Fruit fly (Drosophila melanogaster) whole organism, prepupa: ENCODE data around the gene Naa20B.
A peak's percentile ranks its signal among the peaks of the same experiment; 100 is the strongest.

Experiments used
- Blimp-1 ChIP-seq: fragments of 200-800 bp; sonication (Bioruptor generic); optimal IDR thresholded peaks from 3 replicates; lab custom pipeline; 2017; ENCODE audit warnings: missing biosample characterization, missing genetic modification characterization, mild to moderate bottlenecking, moderate library complexity, missing genetic modification reagents
- CG10631 ChIP-seq: fragments of 200-800 bp; sonication (Bioruptor generic); optimal IDR thresholded peaks from 2 replicates; lab custom pipeline; 2016; ENCODE audit warnings: missing biosample characterization, missing genetic modification characterization
- CG11294 ChIP-seq: fragments of 200-800 bp; sonication (Bioruptor generic); IDR thresholded peaks from 2 replicates; pipeline ENCODE4 v1.3.6; 2022; ENCODE audit warnings: missing biosample characterization, missing genetic modification characterization
- CG15336 ChIP-seq: fragments of 200-800 bp; sonication (Bioruptor generic); IDR thresholded peaks from 2 replicates; pipeline ENCODE4 v1.3.6; 2022; ENCODE audit warnings: missing biosample characterization, missing genetic modification characterization
- CG16779 ChIP-seq: fragments of 200-800 bp; sonication (Bioruptor generic); optimal IDR thresholded peaks from 3 replicates; lab custom pipeline; 2017; ENCODE audit warnings: missing biosample characterization, mild to moderate bottlenecking, missing genetic modification characterization
- CG32006 ChIP-seq: fragments of 200-800 bp; sonication (Bioruptor generic); optimal IDR thresholded peaks from 3 replicates; lab custom pipeline; 2017; ENCODE audit warnings: missing biosample characterization, mild to moderate bottlenecking, missing genetic modification characterization
- CG34406 ChIP-seq: fragments of 200-800 bp; sonication (Bioruptor generic); optimal IDR thresholded peaks from 3 replicates; lab custom pipeline; 2016; ENCODE audit warnings: missing biosample characterization, missing genetic modification characterization
- CG3919 ChIP-seq: fragments of 200-800 bp; sonication (Bioruptor generic); optimal IDR thresholded peaks from 3 replicates; lab custom pipeline; 2016; ENCODE audit warnings: missing biosample characterization, missing genetic modification characterization
- CG6163 ChIP-seq: fragments of 200-800 bp; sonication (Bioruptor generic); IDR thresholded peaks from 3 replicates; pipeline ENCODE4 v1.3.6; 2022; ENCODE audit warnings: missing biosample characterization, missing genetic modification characterization
- CG6276 ChIP-seq: fragments of 200-800 bp; sonication (Bioruptor generic); optimal IDR thresholded peaks from 2 replicates; lab custom pipeline; 2017; ENCODE audit warnings: missing biosample characterization, mild to moderate bottlenecking, missing genetic modification characterization
- CG6792 ChIP-seq: fragments of 200-800 bp; sonication (Bioruptor generic); optimal IDR thresholded peaks from 3 replicates; lab custom pipeline; 2016; ENCODE audit warnings: missing biosample characterization, missing genetic modification characterization
- CG7368 ChIP-seq: fragments of 200-800 bp; sonication (Bioruptor generic); optimal IDR thresholded peaks from 3 replicates; lab custom pipeline; 2016; ENCODE audit warnings: missing biosample characterization, missing genetic modification characterization
- CG8119 ChIP-seq: fragments of 200-800 bp; sonication (Bioruptor generic); IDR thresholded peaks from 3 replicates; pipeline ENCODE4 v1.3.6; 2022; ENCODE audit warnings: missing biosample characterization, missing genetic modification characterization
- CG8319 ChIP-seq: fragments of 200-800 bp; sonication (Bioruptor generic); optimal IDR thresholded peaks from 3 replicates; lab custom pipeline; 2016; ENCODE audit warnings: missing biosample characterization, missing genetic modification characterization
- CG8632 ChIP-seq: fragments of 200-800 bp; sonication (Bioruptor generic); optimal IDR thresholded peaks from 3 replicates; lab custom pipeline; 2016; ENCODE audit warnings: missing biosample characterization, missing genetic modification characterization
- Eip75B ChIP-seq: fragments of 200-800 bp; sonication (Bioruptor generic); optimal IDR thresholded peaks from 3 replicates; lab custom pipeline; 2016; ENCODE audit warnings: missing biosample characterization, missing genetic modification characterization
- Eip93F ChIP-seq: fragments of 200-800 bp; sonication (Bioruptor generic); optimal IDR thresholded peaks from 2 replicates; lab custom pipeline; 2016; ENCODE audit warnings: missing biosample characterization, mild to moderate bottlenecking, missing genetic modification characterization
- Ets96B ChIP-seq: fragments of 200-800 bp; optimal IDR thresholded peaks from 2 replicates; lab custom pipeline; 2019; ENCODE audit warnings: missing biosample characterization, mild to moderate bottlenecking, missing genetic modification characterization, moderate library complexity
- Hr38 ChIP-seq: sonication (Bioruptor generic); optimal IDR thresholded peaks from 2 replicates; lab custom pipeline; 2016; ENCODE audit warnings: missing biosample characterization, missing genetic modification characterization
- Hr39 ChIP-seq: fragments of 200-800 bp; sonication (Bioruptor generic); optimal IDR thresholded peaks from 2 replicates; lab custom pipeline; 2016; ENCODE audit warnings: missing biosample characterization, missing genetic modification characterization
- Met ChIP-seq: fragments of 200-800 bp; sonication (Bioruptor generic); optimal IDR thresholded peaks from 3 replicates; lab custom pipeline; 2016; ENCODE audit warnings: missing biosample characterization, missing genetic modification characterization
- Smox ChIP-seq: fragments of 200-800 bp; sonication (Bioruptor generic); optimal IDR thresholded peaks from 3 replicates; lab custom pipeline; 2016; ENCODE audit warnings: missing biosample characterization, missing genetic modification characterization
- Sox15 ChIP-seq: fragments of 200-800 bp; sonication (Bioruptor generic); optimal IDR thresholded peaks from 3 replicates; lab custom pipeline; 2016; ENCODE audit warnings: missing biosample characterization, missing genetic modification characterization
- acj6 ChIP-seq: fragments of 200-800 bp; sonication (Bioruptor generic); optimal IDR thresholded peaks from 3 replicates; lab custom pipeline; 2016; ENCODE audit warnings: missing biosample characterization, missing genetic modification characterization
- cyc ChIP-seq: fragments of 200-800 bp; sonication (Bioruptor generic); optimal IDR thresholded peaks from 3 replicates; lab custom pipeline; 2016; ENCODE audit warnings: missing biosample characterization, missing genetic modification characterization
- dsx ChIP-seq: fragments of 200-800 bp; optimal IDR thresholded peaks from 3 replicates; lab custom pipeline; 2019; ENCODE audit warnings: missing biosample characterization, mild to moderate bottlenecking, missing genetic modification characterization, moderate library complexity; ENCODE audit not compliant: poor library complexity, severe bottlenecking
- esn ChIP-seq: fragments of 200-800 bp; sonication (Bioruptor generic); optimal IDR thresholded peaks from 2 replicates; lab custom pipeline; 2016; ENCODE audit warnings: missing biosample characterization, mild to moderate bottlenecking, missing genetic modification characterization, moderate library complexity
- fd85E ChIP-seq: fragments of 200-800 bp; sonication (Bioruptor generic); optimal IDR thresholded peaks from 3 replicates; lab custom pipeline; 2016; ENCODE audit warnings: missing biosample characterization, missing genetic modification characterization
- lz ChIP-seq: fragments of 200-800 bp; sonication (Bioruptor generic); optimal IDR thresholded peaks from 3 replicates; lab custom pipeline; 2016; ENCODE audit warnings: missing biosample characterization, missing genetic modification characterization
- net ChIP-seq: fragments of 200-800 bp; sonication (Bioruptor generic); optimal IDR thresholded peaks from 3 replicates; lab custom pipeline; 2016; ENCODE audit warnings: missing biosample characterization, missing genetic modification characterization
- pdm3 ChIP-seq: fragments of 200-800 bp; sonication (Bioruptor generic); optimal IDR thresholded peaks from 3 replicates; lab custom pipeline; 2016; ENCODE audit warnings: missing biosample characterization, missing genetic modification characterization
- salr ChIP-seq, 2 experiments: fragments of 200-800 bp; sonication (Bioruptor generic); optimal IDR thresholded peaks; 3 replicates each; lab custom pipeline; 2016 to 2018; ENCODE audit warnings: missing biosample characterization in 2 of 2, missing genetic modification characterization in 2 of 2, mild to moderate bottlenecking in 1 of 2
- spab ChIP-seq: fragments of 200-800 bp; sonication (Bioruptor generic); optimal IDR thresholded peaks from 2 replicates; lab custom pipeline; 2017; ENCODE audit warnings: missing biosample characterization, mild to moderate bottlenecking, missing genetic modification characterization, missing genetic modification reagents
- ss ChIP-seq, 2 experiments: fragments of 200-800 bp; sonication (Bioruptor generic); optimal IDR thresholded peaks; 2 replicates in 1 of 2; 3 replicates in 1 of 2; lab custom pipeline; 2017 to 2018; ENCODE audit warnings: mild to moderate bottlenecking in 2 of 2, missing biosample characterization in 2 of 2, missing genetic modification characterization in 2 of 2, moderate library complexity in 1 of 2
- svp ChIP-seq: fragments of 200-800 bp; sonication (Bioruptor generic); peaks from one replicate; lab custom pipeline; 2016; ENCODE audit warnings: missing biosample characterization, missing genetic modification characterization
- topi ChIP-seq: fragments of 200-800 bp; sonication (Bioruptor generic); optimal IDR thresholded peaks from 3 replicates; lab custom pipeline; 2016; ENCODE audit warnings: missing biosample characterization, missing genetic modification characterization

Gene Naa20B

dm6 chr2L:13222225-13222648 is 35.0 kb upstream of the Naa20B start, which contains the start of the genes Ski6 and CG16812 (continued):
- no peak for TF ChIP-seq Eip93F
- no peak for TF ChIP-seq Met (GFP tag; lab: Kevin White, UChicago)
- no peak for TF ChIP-seq salr (GFP tag; optimal IDR thresholded peaks at IDR 0.05; lab: Kevin White, UChicago)
- TF ChIP-seq net (GFP tag; lab: Kevin White, UChicago): no peak
- peak; percentile 29 for TF ChIP-seq Sox15 (GFP tag; lab: Kevin White, UChicago)
- no peak for TF ChIP-seq acj6 (GFP tag; lab: Kevin White, UChicago)
- peak; percentile 48 for TF ChIP-seq CG34406 (GFP tag; lab: Kevin White, UChicago)
- TF ChIP-seq, all 60 proteins: peak for 15

- TF ChIP-seq Ets96B (tag; lab: Kevin White, UChicago): no peak
- TF ChIP-seq svp: no peak
- no peak for TF ChIP-seq ss (GFP tag; optimal IDR thresholded peaks at IDR 0.05; lab: Kevin White, UChicago)
- no peak for TF ChIP-seq pdm3 (GFP tag; lab: Kevin White, UChicago)
- no peak for TF ChIP-seq CG7368 (GFP tag; lab: Kevin White, UChicago)
- TF ChIP-seq Eip75B (GFP tag; lab: Kevin White, UChicago): no peak
- no peak for TF ChIP-seq CG8119 (GFP tag; lab: Robert Waterston, UW)
- TF ChIP-seq spab (GFP tag; lab: Kevin White, UChicago): no peak
- TF ChIP-seq Hr38 (GFP tag; lab: Kevin White, UChicago): no peak
- no peak for TF ChIP-seq fd85E (GFP tag; lab: Kevin White, UChicago)
- TF ChIP-seq Hr39 (GFP tag; lab: Kevin White, UChicago): no peak
- TF ChIP-seq topi (GFP tag; lab: Kevin White, UChicago): no peak
- no peak for TF ChIP-seq cyc
- TF ChIP-seq lz (GFP tag; lab: Kevin White, UChicago): no peak
- TF ChIP-seq CG10631: no peak
- no peak for TF ChIP-seq Smox (GFP tag; lab: Kevin White, UChicago)
- no peak for TF ChIP-seq CG6792 (GFP tag; lab: Kevin White, UChicago)
Observed at dm6 chr2L:13225225-13225840, 31.9 kb upstream of the Naa20B start, which contains the start of gene CG15480. CG15480 (minus strand) TSS chr2L:13225275.

dm6 chr2L:13227242-13227641 is 30.0 kb upstream of the Naa20B start, which contains the start of gene CG16813:
CG16813 (plus strand) TSS chr2L:13227529.
- TF ChIP-seq dsx (GFP tag; lab: Kevin White, UChicago): no peak
- no peak for TF ChIP-seq spab (GFP tag; lab: Kevin White, UChicago)
- no peak for TF ChIP-seq salr (GFP tag; optimal IDR thresholded peaks at IDR 0.05; lab: Kevin White, UChicago)
- no peak for TF ChIP-seq CG6276

- TF ChIP-seq topi (GFP tag; lab: Kevin White, UChicago) (no peak), CG11294 (no peak), CG16779 (tag; lab: Kevin White, UChicago) (no peak), CG6163 (GFP tag; lab: Robert Waterston, UW) (no peak), CG8632 (no peak), svp (no peak), Blimp-1 (no peak), Eip93F (no peak), CG8119 (GFP tag; lab: Robert Waterston, UW) (no peak), CG15336 (no peak), Smox (GFP tag; lab: Kevin White, UChicago) (no peak), CG3919 (no peak), CG6792 (GFP tag; lab: Kevin White, UChicago) (no peak), esn (GFP tag; lab: Kevin White, UChicago) (no peak), CG32006 (no peak), CG8319 (GFP tag; lab: Kevin White, UChicago) (no peak)
Observed at dm6 chr2L:13229388-13229882, 27.8 kb upstream of the Naa20B start, which contains the start of gene CG16815. CG16815 (plus strand) TSS chr2L:13229832.
